Worm (Caenorhabditis elegans) whole organism, L3 larva: ENCODE results near the gene C15B12.1.

ENCODE experiments used
- fkh-10 ChIP-seq: sonication (generic microtip); optimal IDR thresholded peaks from 2 replicates; lab custom pipeline; 2017; ENCODE audit warnings: missing biosample characterization, missing genetic modification reagents, missing genetic modification characterization
- nhr-11 ChIP-seq: fragments of 150-350 bp; optimal IDR thresholded peaks from 2 replicates; lab custom pipeline; 2014; ENCODE audit warnings: missing biosample characterization, missing genetic modification characterization

DNA sequence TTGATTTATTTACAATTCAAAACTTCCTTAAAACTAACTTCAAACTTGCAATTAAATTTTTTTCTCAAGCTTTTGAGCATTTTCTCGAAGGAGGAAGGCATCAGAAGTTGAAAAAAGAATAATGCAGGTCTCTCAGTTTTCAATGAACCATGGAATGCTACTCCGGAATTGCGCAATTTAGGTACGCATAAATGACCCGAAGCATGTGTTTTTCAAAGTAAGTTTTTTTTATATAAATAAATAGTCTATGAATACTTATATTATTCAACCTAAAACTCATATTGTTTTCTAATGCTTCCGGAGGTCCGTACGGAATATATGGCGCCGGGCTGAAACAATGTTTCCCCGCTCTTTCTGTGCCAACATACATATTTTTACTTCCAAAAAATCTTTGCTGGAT lies 42.9 kb upstream of the C15B12.1 start, which contains the start of gene K10C2.2:
- no peak for TF ChIP-seq fkh-10 (GFP tag; lab: Kevin White, UChicago)
- TF ChIP-seq nhr-11 (tag; lab: Kevin White, UChicago): no peak
